Fruit fly (Drosophila melanogaster): ENCODE measurements around the gene ATPsynE.

Gene ATPsynE

dm6 chr3R:14279311-14279998 lies 47.3 kb upstream of the ATPsynE start (continued):
- TF ChIP-seq insv (GFP tag; optimal IDR thresholded peaks at IDR 0.05) = no peak
- no peak for TF ChIP-seq HHEX (GFP tag; optimal IDR thresholded peaks at IDR 0.05)
- TF ChIP-seq CG17328 (GFP tag; IDR thresholded peaks at IDR 0.05) = 0 out of 2 replicates have a peak, but pooled peaks have one; percentile 29
- TF ChIP-seq CG12299 (tag; optimal IDR thresholded peaks at IDR 0.05) = peak; percentile 19
- TF ChIP-seq ase (GFP tag; IDR thresholded peaks at IDR 0.05) = no peak
- TF ChIP-seq CG32772 (GFP tag; IDR thresholded peaks at IDR 0.05) = no peak
- no peak for TF ChIP-seq CG13624 (GFP tag; optimal IDR thresholded peaks at IDR 0.05)
- TF ChIP-seq CG3847 (GFP tag; IDR thresholded peaks at IDR 0.05) = no peak
- TF ChIP-seq stc (GFP tag; IDR thresholded peaks at IDR 0.05) = peak; percentile 9; the same call in 1 of the 2 replicates
- no peak for TF ChIP-seq CHES-1-like (GFP tag; optimal IDR thresholded peaks at IDR 0.05)
- TF ChIP-seq Nf-YA (GFP tag; IDR thresholded peaks at IDR 0.05) = no peak
- no peak for TF ChIP-seq wek (GFP tag; optimal IDR thresholded peaks at IDR 0.05)
- peak; percentile 51 for TF ChIP-seq grau (tag; optimal IDR thresholded peaks at IDR 0.05)
- peak; percentile 18 for TF ChIP-seq CG2875 (GFP tag; optimal IDR thresholded peaks at IDR 0.05)
- TF ChIP-seq Xrp1 (GFP tag; IDR thresholded peaks at IDR 0.05) = peak; percentile 58
- peak; percentile 34 for TF ChIP-seq CG8290 (GFP tag; optimal IDR thresholded peaks at IDR 0.05)
- TF ChIP-seq CG8290 (tag; optimal IDR thresholded peaks at IDR 0.05) = no peak
- 0 out of 2 replicates have a peak, but pooled peaks have one; percentile 19 for TF ChIP-seq CG6689 (GFP tag; IDR thresholded peaks at IDR 0.05)
- TF ChIP-seq MESR4 (GFP tag; optimal IDR thresholded peaks at IDR 0.05) = no peak
- no peak for TF ChIP-seq CG10366 (GFP tag; IDR thresholded peaks at IDR 0.05)
- no peak for TF ChIP-seq CG10209 (GFP tag; optimal IDR thresholded peaks at IDR 0.05)
- no peak for TF ChIP-seq CG16813 (GFP tag; IDR thresholded peaks at IDR 0.05; ENCODE audit: partially characterized antibody)
- no peak for TF ChIP-seq crp (GFP tag; optimal IDR thresholded peaks at IDR 0.05)
- peak; percentile 72 for TF ChIP-seq Med (GFP tag)
- TF ChIP-seq zfh2 (GFP tag; optimal IDR thresholded peaks at IDR 0.05) = no peak
- TF ChIP-seq CG9817 (tag; optimal IDR thresholded peaks at IDR 0.05) = no peak
- TF ChIP-seq CG12219 (GFP tag; optimal IDR thresholded peaks at IDR 0.05) = no peak
- no peak for TF ChIP-seq ranshi (GFP tag; IDR thresholded peaks at IDR 0.05)
- no peak for TF ChIP-seq Hr78 (GFP tag; optimal IDR thresholded peaks at IDR 0.05)
- no peak for TF ChIP-seq sna (GFP tag; IDR thresholded peaks at IDR 0.05; ENCODE audit: partially characterized antibody)
- no peak for TF ChIP-seq CG3065 (GFP tag; optimal IDR thresholded peaks at IDR 0.05)
- TF ChIP-seq NFAT (GFP tag; IDR thresholded peaks at IDR 0.05) = no peak
- no peak for TF ChIP-seq usp (GFP tag; optimal IDR thresholded peaks at IDR 0.05)
- no peak for TF ChIP-seq nerfin-2 (GFP tag; IDR thresholded peaks at IDR 0.05; ENCODE audit: partially characterized antibody)
- peak; percentile 21 for TF ChIP-seq phol (tag; optimal IDR thresholded peaks at IDR 0.05)
- no peak for TF ChIP-seq eve (GFP tag; optimal IDR thresholded peaks at IDR 0.05)
- 0 out of 2 replicates have a peak, but pooled peaks have one; percentile 19 for TF ChIP-seq lmd (GFP tag; IDR thresholded peaks at IDR 0.05)
- TF ChIP-seq CG3281 (GFP tag; optimal IDR thresholded peaks at IDR 0.05) = peak; percentile 50
- TF ChIP-seq Bgb (GFP tag; IDR thresholded peaks at IDR 0.05; ENCODE audit: partially characterized antibody) = no peak
- no peak for TF ChIP-seq Elba2 (GFP tag; optimal IDR thresholded peaks at IDR 0.05)
- TF ChIP-seq CG7963 (GFP tag; IDR thresholded peaks at IDR 0.05; ENCODE audit: partially characterized antibody) = no peak
- TF ChIP-seq lab (GFP tag; optimal IDR thresholded peaks at IDR 0.05) = peak; percentile 60
- no peak for TF ChIP-seq bigmax (GFP tag; optimal IDR thresholded peaks at IDR 0.05)
- TF ChIP-seq CG18619 (GFP tag; optimal IDR thresholded peaks at IDR 0.05) = no peak
- no peak for TF ChIP-seq Doc2 (GFP tag; IDR thresholded peaks at IDR 0.05)
- no peak for TF ChIP-seq CG10431 (GFP tag; optimal IDR thresholded peaks at IDR 0.05)
- no peak for TF ChIP-seq amos (GFP tag; IDR thresholded peaks at IDR 0.05; ENCODE audit: partially characterized antibody)
- no peak for TF ChIP-seq org-1 (GFP tag; optimal IDR thresholded peaks at IDR 0.05)
- no peak for TF ChIP-seq CG14965 (GFP tag; optimal IDR thresholded peaks at IDR 0.05; ENCODE audit: borderline replicate concordance)
